Worm (Caenorhabditis elegans) whole organism, L4 larva: Measurements from ENCODE around the gene sri-38.
A peak's percentile ranks its signal among the peaks of the same experiment; 100 is the strongest.
"Not testable (repeated sequence)": the region's sequence is repeated elsewhere in the genome, so short reads cannot be mapped to it uniquely, and the experiment has no call there.

Source experiments
- D1046.2 ChIP-seq: fragments of 200-800 bp; sonication (Bioruptor generic); IDR thresholded peaks from 2 replicates; pipeline ENCODE4 v1.3.6; 2022; ENCODE audit warnings: missing genetic modification characterization, missing compliant biosample characterization
- F26F4.8 ChIP-seq: fragments of 200-800 bp; sonication (Bioruptor generic); conservative IDR thresholded peaks from 2 replicates; pipeline ENCODE4 v1.3.6; 2022; ENCODE audit warnings: missing genetic modification characterization, missing compliant biosample characterization
- F44E2.7 ChIP-seq: fragments of 200-800 bp; sonication (Bioruptor generic); IDR thresholded peaks from 2 replicates; pipeline ENCODE4 v2.1.2; 2022; ENCODE audit warnings: missing genetic modification characterization, missing compliant biosample characterization
- R02D3.7 ChIP-seq: fragments of 150-350 bp; sonication (generic microtip); optimal IDR thresholded peaks from 3 replicates; lab custom pipeline; 2014; ENCODE audit warnings: missing biosample characterization, missing genetic modification characterization
- T26A8.4 ChIP-seq: fragments of 200-800 bp; sonication (Bioruptor generic); IDR thresholded peaks from 2 replicates; pipeline ENCODE4 v1.3.6; 2022; ENCODE audit warnings: missing genetic modification characterization, missing compliant biosample characterization
- Y5F2A.4 ChIP-seq: fragments of 200-800 bp; sonication (Bioruptor generic); optimal IDR thresholded peaks from 2 replicates; lab custom pipeline; 2018; ENCODE audit warnings: mild to moderate bottlenecking, missing genetic modification characterization, missing compliant biosample characterization
- ZK546.5 ChIP-seq, 2 experiments: sonication (generic microtip); optimal IDR thresholded peaks; 2 replicates each; lab custom pipeline; 2017; ENCODE audit warnings: missing biosample characterization in 2 of 2, missing genetic modification characterization in 2 of 2
- aha-1 ChIP-seq: fragments of 150-350 bp; peaks from one replicate; lab custom pipeline; 2014; ENCODE audit warnings: missing biosample characterization, missing genetic modification characterization
- ama-1 ChIP-seq: fragments of 150-350 bp; optimal IDR thresholded peaks from 2 replicates; lab custom pipeline; 2014; ENCODE audit warnings: inconsistent platforms, mixed read lengths
- ceh-28 ChIP-seq: fragments of 150-350 bp; optimal IDR thresholded peaks from 2 replicates; lab custom pipeline; 2014; ENCODE audit warnings: missing biosample characterization, missing genetic modification reagents, missing genetic modification characterization
- ceh-62 ChIP-seq: sonication (generic microtip); optimal IDR thresholded peaks from 2 replicates; lab custom pipeline; 2017; ENCODE audit warnings: missing biosample characterization, missing genetic modification characterization
- ceh-82 ChIP-seq: sonication (generic microtip); optimal IDR thresholded peaks from 2 replicates; lab custom pipeline; 2017; ENCODE audit warnings: missing biosample characterization, missing genetic modification characterization
- daf-12 ChIP-seq: fragments of 150-350 bp; optimal IDR thresholded peaks from 2 replicates; lab custom pipeline; 2014; ENCODE audit warnings: missing biosample characterization, missing genetic modification reagents, missing genetic modification characterization
- dmd-6 ChIP-seq: fragments of 200-800 bp; sonication (Bioruptor generic); IDR thresholded peaks from 2 replicates; pipeline ENCODE4 v1.3.6; 2022; ENCODE audit warnings: missing genetic modification reagents, missing genetic modification characterization, missing compliant biosample characterization
- dmd-9 ChIP-seq: fragments of 200-800 bp; sonication (Bioruptor generic); IDR thresholded peaks from 2 replicates; pipeline ENCODE4 v1.3.6; 2022; ENCODE audit warnings: missing genetic modification reagents, missing genetic modification characterization, missing compliant biosample characterization
- dve-1 ChIP-seq: sonication (generic microtip); optimal IDR thresholded peaks from 2 replicates; lab custom pipeline; 2017; ENCODE audit warnings: antibody characterized with exemption, mild to moderate bottlenecking, missing genetic modification characterization, missing compliant biosample characterization; ENCODE audit not compliant: insufficient read depth
- egl-43 ChIP-seq: fragments of 200-800 bp; sonication (Bioruptor generic); IDR thresholded peaks from 2 replicates; pipeline ENCODE4 v1.3.6; 2022; ENCODE audit warnings: missing genetic modification reagents, missing genetic modification characterization, missing compliant biosample characterization
- fos-1 ChIP-seq: fragments of 150-350 bp; optimal IDR thresholded peaks from 2 replicates; lab custom pipeline; 2014; ENCODE audit warnings: missing biosample characterization, missing genetic modification characterization
- hlh-11 ChIP-seq: fragments of 200-800 bp; sonication (Bioruptor generic); optimal IDR thresholded peaks from 2 replicates; lab custom pipeline; 2018; ENCODE audit warnings: mild to moderate bottlenecking, missing genetic modification characterization, missing compliant biosample characterization
- jun-1 ChIP-seq: fragments of 150-350 bp; optimal IDR thresholded peaks from 2 replicates; lab custom pipeline; 2014; ENCODE audit warnings: missing biosample characterization, missing genetic modification reagents, missing genetic modification characterization
- lim-7 ChIP-seq: fragments of 200-800 bp; sonication (Bioruptor generic); IDR thresholded peaks from 2 replicates; pipeline ENCODE4 v1.3.6; 2022; ENCODE audit warnings: missing genetic modification characterization, missing compliant biosample characterization
- lin-1 ChIP-seq: fragments of 200-800 bp; sonication (Bioruptor generic); IDR thresholded peaks from 2 replicates; pipeline ENCODE4 v1.3.6; 2022; ENCODE audit warnings: missing genetic modification reagents, missing genetic modification characterization, missing compliant biosample characterization
- lsy-2 ChIP-seq, 2 experiments: fragments of 150-350 bp in 1 of 2; sonication (generic microtip) in 1 of 2; optimal IDR thresholded peaks; 2 replicates each; lab custom pipeline; 2014 to 2017; ENCODE audit warnings: missing biosample characterization in 2 of 2, missing genetic modification characterization in 2 of 2
- madf-5 ChIP-seq, 2 experiments: fragments of 200-800 bp; sonication (Bioruptor generic); IDR thresholded peaks; 2 replicates each; pipeline ENCODE4 v1.3.6; 2022; ENCODE audit warnings: missing compliant biosample characterization in 2 of 2, missing genetic modification characterization in 2 of 2
- mdl-1 ChIP-seq, 2 experiments: fragments of 150-350 bp in 1 of 2; sonication (generic microtip) in 1 of 2; optimal IDR thresholded peaks; 2 replicates each; lab custom pipeline; 2014 to 2017; ENCODE audit warnings: missing biosample characterization in 2 of 2, missing genetic modification characterization in 2 of 2
- mdt-29 ChIP-seq: fragments of 200-800 bp; sonication (Bioruptor generic); IDR thresholded peaks from 2 replicates; pipeline ENCODE4 v1.3.6; 2022; ENCODE audit warnings: missing genetic modification reagents, missing genetic modification characterization, missing compliant biosample characterization
- mep-1 ChIP-seq: fragments of 150-350 bp; sonication (generic microtip); optimal IDR thresholded peaks from 3 replicates; lab custom pipeline; 2014; ENCODE audit warnings: missing biosample characterization, missing genetic modification characterization
- mes-2 ChIP-seq: sonication (generic microtip); optimal IDR thresholded peaks from 2 replicates; lab custom pipeline; 2016; ENCODE audit warnings: missing genotype, mild to moderate bottlenecking, missing genetic modification characterization, missing compliant biosample characterization; ENCODE audit not compliant: poor library complexity, severe bottlenecking
- nhr-111 ChIP-seq: fragments of 200-800 bp; sonication (Bioruptor generic); optimal IDR thresholded peaks from 2 replicates; lab custom pipeline; 2018; ENCODE audit warnings: mild to moderate bottlenecking, missing genetic modification characterization, missing compliant biosample characterization
- nhr-237 ChIP-seq: sonication (generic microtip); optimal IDR thresholded peaks from 2 replicates; lab custom pipeline; 2017; ENCODE audit warnings: missing biosample characterization, missing genetic modification characterization
- pha-4 ChIP-seq, 2 experiments: fragments of 150-350 bp in 1 of 2; fragments of 200-800 bp in 1 of 2; sonication (Bioruptor generic) in 1 of 2; IDR thresholded peaks in 1 of 2; optimal IDR thresholded peaks in 1 of 2; 2 replicates each; pipeline versions ENCODE4 v1.3.6 to Lab custom; 2014 to 2022; ENCODE audit warnings: missing genetic modification characterization in 2 of 2, missing genetic modification reagents in 2 of 2, missing biosample characterization in 1 of 2, missing compliant biosample characterization in 1 of 2
- skn-1 ChIP-seq: fragments of 150-350 bp; optimal IDR thresholded peaks from 2 replicates; lab custom pipeline; 2014; ENCODE audit warnings: missing biosample characterization, missing genetic modification characterization
- snpc-1.2 ChIP-seq: fragments of 200-800 bp; sonication (Bioruptor generic); IDR thresholded peaks from 2 replicates; pipeline ENCODE4 v1.3.6; 2022; ENCODE audit warnings: missing genetic modification reagents, missing genetic modification characterization, missing compliant biosample characterization
- tag-97 ChIP-seq: fragments of 200-800 bp; sonication (Bioruptor generic); IDR thresholded peaks from 2 replicates; pipeline ENCODE4 v1.3.6; 2022; ENCODE audit warnings: missing genetic modification characterization, missing compliant biosample characterization
- unc-130 ChIP-seq: sonication (generic microtip); optimal IDR thresholded peaks from 2 replicates; lab custom pipeline; 2016; ENCODE audit warnings: missing genetic modification reagents, missing genetic modification characterization, missing compliant biosample characterization
- vab-7 ChIP-seq: fragments of 200-800 bp; sonication (Bioruptor generic); IDR thresholded peaks from 2 replicates; pipeline ENCODE4 v1.3.6; 2022; ENCODE audit warnings: missing genetic modification reagents, missing genetic modification characterization, missing compliant biosample characterization
- zag-1 ChIP-seq: fragments of 150-350 bp; optimal IDR thresholded peaks from 2 replicates; lab custom pipeline; 2014; ENCODE audit warnings: missing biosample characterization, missing genetic modification characterization
- zfp-2 ChIP-seq: sonication (generic microtip); optimal IDR thresholded peaks from 2 replicates; lab custom pipeline; 2016; ENCODE audit warnings: mild to moderate bottlenecking, missing genetic modification characterization, missing compliant biosample characterization
- zip-2 ChIP-seq: fragments of 150-350 bp; optimal IDR thresholded peaks from 2 replicates; lab custom pipeline; 2014; ENCODE audit warnings: missing biosample characterization, missing genetic modification characterization

sri-38 gene

DNA sequence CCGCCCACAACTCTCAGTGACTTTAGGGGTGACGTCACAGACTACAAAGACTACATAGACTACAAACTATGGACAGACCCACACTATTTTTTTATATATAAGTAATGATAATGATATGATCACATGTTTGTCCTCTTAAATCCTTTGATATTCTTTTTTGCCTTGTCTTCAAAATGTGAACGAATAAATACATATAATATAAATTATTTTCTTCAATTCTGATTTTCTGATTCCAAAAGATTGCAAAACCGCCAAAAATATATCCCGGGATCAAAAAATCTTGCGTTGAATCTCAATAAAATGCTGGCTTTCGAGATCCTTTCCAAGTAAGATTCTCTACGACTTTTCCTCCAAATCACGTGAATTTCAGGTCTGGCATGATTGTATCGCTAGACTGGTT lies 10.5 kb upstream of the sri-38 start, which contains the start of gene F33H12.1:
Gene F33H12.1, plus strand, starts transcription at position 301 of the 400 bp plus-strand sequence.
- not testable (repeated sequence) for TF ChIP-seq zfp-2; ceh-82 (tag; lab: Kevin White, UChicago); T26A8.4 (GFP tag; lab: Robert Waterston, UW)

- TF ChIP-seq aha-1 (tag; lab: Kevin White, UChicago), result peak; percentile 91
- TF ChIP-seq dmd-6 (GFP tag; lab: Robert Waterston, UW), result no peak
- TF ChIP-seq egl-43 (GFP tag; lab: Robert Waterston, UW), result no peak
Measured at ce11 chrII:2600931-2601330, 9.7 kb upstream of the sri-38 start.

DNA sequence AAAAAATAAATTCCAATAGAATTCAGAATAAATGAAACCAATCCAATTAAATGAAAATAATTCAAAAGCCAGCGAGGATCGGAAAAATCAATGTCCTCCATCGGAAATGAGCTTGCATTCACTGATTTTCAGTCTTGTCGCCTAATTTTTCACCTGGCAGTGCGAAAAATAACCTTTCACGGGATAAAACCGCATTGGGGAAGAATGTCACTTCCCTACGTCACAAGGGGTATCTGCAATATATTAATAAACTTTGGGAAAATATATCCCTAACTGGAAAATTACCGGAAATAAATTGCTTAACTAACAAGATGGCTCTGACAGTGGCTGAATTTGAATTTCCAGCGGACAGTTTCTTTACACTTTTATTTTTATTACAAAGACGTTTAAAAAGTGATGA lies 5.3 kb upstream of the sri-38 start, which contains the start of gene sri-77:
Gene sri-77, minus strand, starts transcription at position 101 of the 400 bp plus-strand sequence.
- TF ChIP-seq nhr-111 (no peak), madf-5 (GFP tag; IDR thresholded peaks at IDR 0.05; lab: Robert Waterston, UW) (no peak), jun-1 (tag; lab: Kevin White, UChicago) (no peak), ama-1 (lab: Kevin White, UChicago) (no peak), lin-1 (GFP tag; lab: Robert Waterston, UW) (no peak), fos-1 (tag; lab: Kevin White, UChicago) (no peak), pha-4 (GFP tag; IDR thresholded peaks at IDR 0.05; lab: Robert Waterston, UW) (no peak), pha-4 (tag; optimal IDR thresholded peaks at IDR 0.05; lab: Kevin White, UChicago) (no peak), mdt-29 (GFP tag; lab: Robert Waterston, UW) (no peak), aha-1 (tag; lab: Kevin White, UChicago) (no peak), vab-7 (GFP tag; lab: Robert Waterston, UW) (no peak), R02D3.7 (tag; lab: Kevin White, UChicago) (no peak), unc-130 (GFP tag; lab: Kevin White, UChicago) (no peak), F44E2.7 (GFP tag; lab: Robert Waterston, UW) (no peak), hlh-11 (tag; lab: Kevin White, UChicago) (no peak), mes-2 (tag; lab: Kevin White, UChicago) (no peak), nhr-237 (no peak)
- TF ChIP-seq, all 104 proteins: peak for 0

DNA sequence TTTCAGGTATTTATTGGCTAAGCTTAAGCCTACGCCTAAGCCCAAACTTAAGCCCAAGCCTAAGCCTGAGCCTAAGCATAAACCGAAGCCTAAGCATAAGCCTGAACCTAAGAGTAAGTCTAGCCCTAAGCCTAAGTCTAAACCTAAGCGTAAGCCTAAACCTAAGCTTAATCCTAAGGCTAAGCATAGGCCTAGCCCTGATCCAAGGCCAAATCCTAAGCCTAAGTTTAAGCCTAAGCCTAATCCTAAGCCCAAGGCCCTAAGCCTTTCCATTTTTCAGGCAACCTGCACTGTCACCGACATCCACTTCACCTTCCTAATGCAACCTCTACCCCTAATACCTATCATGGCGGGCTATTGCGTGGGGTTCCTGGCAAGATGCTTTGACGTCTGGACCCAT lies 347 bp downstream of the sri-38 start:
- TF ChIP-seq snpc-1.2 (GFP tag; lab: Robert Waterston, UW) (no peak), D1046.2 (GFP tag; lab: Robert Waterston, UW) (no peak), T26A8.4 (GFP tag; lab: Robert Waterston, UW) (no peak), zag-1 (tag; lab: Kevin White, UChicago) (no peak), mep-1 (tag; lab: Kevin White, UChicago) (no peak), skn-1 (tag; lab: Kevin White, UChicago) (no peak), lsy-2 (tag; optimal IDR thresholded peaks at IDR 0.05; lab: Kevin White, UChicago) (no peak), ZK546.5 (tag; optimal IDR thresholded peaks at IDR 0.05; lab: Kevin White, UChicago) (no peak), mdl-1 (tag; optimal IDR thresholded peaks at IDR 0.05; lab: Kevin White, UChicago) (no peak), F26F4.8 (GFP tag; lab: Robert Waterston, UW) (no peak), ceh-28 (no peak), tag-97 (no peak), Y5F2A.4 (no peak), lim-7 (GFP tag; lab: Robert Waterston, UW) (no peak), zip-2 (tag; lab: Kevin White, UChicago) (no peak), unc-130 (GFP tag; lab: Kevin White, UChicago) (no peak), ceh-62 (tag; lab: Kevin White, UChicago) (no peak), dmd-9 (no peak), daf-12 (tag; lab: Kevin White, UChicago) (no peak), dve-1 (tag; lab: Kevin White, UChicago) (no peak)
